Worm (Caenorhabditis elegans): ENCODE measurements around the gene oac-40.

- TF ChIP-seq him-1 (tag; optimal IDR thresholded peaks at IDR 0.05) (no peak), dao-5 (tag; optimal IDR thresholded peaks at IDR 0.05) (no peak)
These were observed 15.4 kb upstream of the oac-40 start, which contains the start of gene F59E11.2 for ce11 chrV:9001175-9001574.
